Worm (Caenorhabditis elegans): Measurements from ENCODE around the gene Y71H2B.5.

Gene Y71H2B.5

DNA sequence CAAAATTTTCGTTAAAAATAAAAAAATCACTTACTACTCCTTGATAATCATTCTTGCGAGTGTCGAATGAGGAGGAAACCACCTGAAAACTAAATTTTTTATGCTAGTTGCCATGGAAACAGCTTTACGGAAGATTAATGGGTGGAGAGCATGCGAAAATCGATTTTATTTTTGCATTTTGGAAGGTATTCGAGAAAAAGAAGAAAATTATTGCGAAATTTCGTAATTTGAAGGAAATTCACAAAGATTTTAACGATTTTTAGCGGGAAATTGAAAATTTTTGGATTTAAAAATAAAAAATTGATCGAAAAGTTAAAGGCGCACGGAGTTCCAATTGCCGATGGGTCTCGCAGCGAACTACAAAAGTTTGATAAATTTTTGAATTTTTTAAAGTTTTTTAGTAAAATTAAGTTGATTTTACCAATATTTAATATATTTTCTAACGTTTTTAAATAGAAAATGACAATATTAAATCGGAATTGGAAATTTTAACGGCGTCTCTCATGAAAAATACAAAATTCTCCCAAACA, 32.1 kb upstream of the Y71H2B.5 start, which contains the start of gene Y54F10AR.1:
Gene Y54F10AR.1 (minus strand): TSS at position 51 of the 530 bp plus-strand sequence.
- no peak for TF ChIP-seq Y55F3AM.14 (GFP tag; optimal IDR thresholded peaks at IDR 0.05)

DNA sequence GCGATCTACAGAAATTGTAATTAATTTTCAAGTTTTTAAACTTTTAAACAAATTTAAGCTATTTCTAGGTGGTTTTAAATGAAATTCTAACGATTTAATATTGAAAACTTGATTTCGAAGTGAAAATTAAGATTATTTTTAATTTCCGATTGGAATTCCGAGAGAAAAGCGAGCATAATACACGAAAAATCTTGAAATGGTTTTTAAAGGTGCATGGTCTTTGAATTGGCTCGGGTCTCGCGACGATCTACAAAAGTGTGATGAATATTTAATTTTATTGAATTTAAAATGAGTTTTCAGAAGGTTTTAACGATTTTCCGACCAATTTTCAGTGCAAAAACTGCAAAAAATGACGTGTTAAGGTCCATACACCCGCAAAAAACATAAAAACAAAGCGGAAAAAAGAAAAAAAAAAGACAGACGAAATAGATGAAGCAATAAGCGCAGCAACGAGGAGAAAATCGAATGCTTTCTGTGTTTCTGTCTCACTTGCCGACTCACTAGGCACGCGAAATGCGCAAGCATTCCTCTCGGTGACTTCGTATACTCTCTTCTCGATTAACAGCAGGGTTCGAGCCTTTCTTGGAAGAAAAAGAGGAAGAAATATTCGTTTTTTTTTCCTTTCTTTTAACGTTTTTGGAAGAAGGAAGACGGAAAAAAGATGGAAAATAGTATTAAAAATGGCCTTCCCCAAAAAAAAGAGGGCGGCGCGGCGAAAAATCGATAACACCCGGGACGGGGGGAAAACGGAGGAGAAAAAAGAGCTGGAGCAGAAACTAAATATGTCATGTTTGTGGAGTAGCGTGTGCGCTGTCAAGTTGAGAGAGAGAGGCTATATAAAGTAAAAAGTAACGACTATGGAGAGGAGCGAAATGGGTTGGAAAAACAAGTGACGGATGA, 31.2 kb upstream of the Y71H2B.5 start:
- peak; percentile 88 for TF ChIP-seq zag-1 (tag; optimal IDR thresholded peaks at IDR 0.05)
- peak; percentile 45 for TF ChIP-seq sem-4 (tag; optimal IDR thresholded peaks at IDR 0.05)
- no peak for TF ChIP-seq ceh-82 (tag; optimal IDR thresholded peaks at IDR 0.05)
- TF ChIP-seq unc-55 (GFP tag; optimal IDR thresholded peaks at IDR 0.05), result peak; percentile 88
- TF ChIP-seq ama-1 (optimal IDR thresholded peaks at IDR 0.05), result peak; percentile 6
- peak in 1 of 2 experiments; percentile 5 for TF ChIP-seq mdl-1 (tag; optimal IDR thresholded peaks at IDR 0.05)
- TF ChIP-seq sma-3 (GFP tag; optimal IDR thresholded peaks at IDR 0.05), result no peak
- TF ChIP-seq F13H6.1 (tag; optimal IDR thresholded peaks at IDR 0.05), result peak; percentile 3
- TF ChIP-seq C34F6.9 (tag; optimal IDR thresholded peaks at IDR 0.05), result peak; percentile 63
- peak; percentile 89 for TF ChIP-seq nhr-129 (tag; optimal IDR thresholded peaks at IDR 0.05)
- no peak for TF ChIP-seq alr-1 (tag; optimal IDR thresholded peaks at IDR 0.05)
- no peak for TF ChIP-seq peb-1 (tag; optimal IDR thresholded peaks at IDR 0.05)
- TF ChIP-seq lin-13 (GFP tag; optimal IDR thresholded peaks at IDR 0.05), result peak; percentile 73
- TF ChIP-seq blmp-1 (tag; optimal IDR thresholded peaks at IDR 0.05; ENCODE audit: insufficient read depth), result peak; percentile 1
- TF ChIP-seq fos-1 (tag; optimal IDR thresholded peaks at IDR 0.05), result peak; percentile 79
- no peak for TF ChIP-seq ZK546.5 (tag; optimal IDR thresholded peaks at IDR 0.05)
- peak; percentile 7 for TF ChIP-seq egl-27 (tag; optimal IDR thresholded peaks at IDR 0.05)
- TF ChIP-seq lsy-2 (tag; optimal IDR thresholded peaks at IDR 0.05), result peak; percentile 47 to 82
- TF ChIP-seq Y55F3AM.14 (GFP tag; optimal IDR thresholded peaks at IDR 0.05), result peak; percentile 75
- TF ChIP-seq crh-2 (tag; optimal IDR thresholded peaks at IDR 0.05), result peak; percentile 76
- no peak for TF ChIP-seq R02D3.7 (tag; optimal IDR thresholded peaks at IDR 0.05)
- TF ChIP-seq gmeb-1 (tag; optimal IDR thresholded peaks at IDR 0.05), result peak; percentile 30
- peak; percentile 30 for TF ChIP-seq snpc-4 (tag; optimal IDR thresholded peaks at IDR 0.05)
- no peak for TF ChIP-seq lin-39 (tag; optimal IDR thresholded peaks at IDR 0.05)

DNA sequence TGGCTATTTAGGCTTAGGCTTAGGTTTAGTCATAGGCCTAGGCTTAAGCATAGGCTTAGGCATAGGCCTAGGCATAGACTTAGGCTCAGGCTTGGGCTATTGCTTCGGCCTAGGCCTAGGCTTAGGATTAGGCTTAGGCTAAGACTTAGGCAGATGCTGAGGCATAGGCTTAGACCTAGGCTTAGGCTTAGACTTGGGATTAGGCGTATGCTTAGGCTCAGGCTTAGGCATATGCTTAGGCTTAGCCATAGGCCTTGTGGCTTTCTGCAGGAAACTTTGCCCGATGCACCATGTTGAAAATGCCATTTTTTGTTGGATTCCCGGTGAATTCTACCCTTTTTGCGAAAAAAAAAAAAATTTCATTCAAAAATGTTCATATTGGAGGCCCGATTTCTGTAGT, 29.8 kb upstream of the Y71H2B.5 start:
- no peak for TF ChIP-seq ama-1 (optimal IDR thresholded peaks at IDR 0.05)

DNA sequence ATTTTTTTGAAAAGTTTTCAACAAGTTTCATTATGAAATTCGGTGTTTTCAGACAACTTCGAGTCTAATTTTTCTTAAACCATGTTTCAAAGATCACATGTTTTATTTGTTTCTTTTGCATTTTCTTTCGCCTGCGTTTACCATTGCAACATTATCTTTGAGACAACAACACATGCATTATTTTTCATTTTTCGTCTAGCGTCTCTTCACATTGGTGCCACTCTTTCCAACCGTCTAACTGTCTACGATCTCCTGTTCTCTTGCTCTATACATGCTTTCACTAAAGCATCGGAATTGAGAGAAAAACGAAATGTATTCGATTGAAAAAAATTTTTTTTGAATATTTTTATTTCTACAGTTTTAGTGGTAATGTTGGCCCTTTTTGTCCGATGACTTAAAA, 29.3 kb upstream of the Y71H2B.5 start:
- peak; percentile 17 to 29 for TF ChIP-seq mdl-1 (tag; optimal IDR thresholded peaks at IDR 0.05)
- TF ChIP-seq gmeb-1 (tag; optimal IDR thresholded peaks at IDR 0.05), result peak; percentile 53
- TF ChIP-seq nhr-23 (tag; optimal IDR thresholded peaks at IDR 0.05), result no peak
- peak; percentile 39 for TF ChIP-seq nhr-129 (tag; optimal IDR thresholded peaks at IDR 0.05)
- no peak for TF ChIP-seq dmd-4 (tag; optimal IDR thresholded peaks at IDR 0.05)
- peak; percentile 59 for TF ChIP-seq lin-13 (GFP tag; optimal IDR thresholded peaks at IDR 0.05)
- peak; percentile 5 for TF ChIP-seq nhr-21 (tag; optimal IDR thresholded peaks at IDR 0.05)
- peak; percentile 21 for TF ChIP-seq mab-5 (tag; optimal IDR thresholded peaks at IDR 0.05)
- peak; percentile 3 for TF ChIP-seq sma-3 (GFP tag; optimal IDR thresholded peaks at IDR 0.05)
- TF ChIP-seq nhr-10 (tag; optimal IDR thresholded peaks at IDR 0.05), result no peak
- TF ChIP-seq blmp-1 (tag; optimal IDR thresholded peaks at IDR 0.05; ENCODE audit: insufficient read depth), result peak; percentile 71
- peak; percentile 68 for TF ChIP-seq crh-2 (tag; optimal IDR thresholded peaks at IDR 0.05)
- no peak for TF ChIP-seq ztf-11 (tag; optimal IDR thresholded peaks at IDR 0.05)
- peak; percentile 90 for TF ChIP-seq C34F6.9 (tag; optimal IDR thresholded peaks at IDR 0.05)
- no peak for TF ChIP-seq R02D3.7 (tag; optimal IDR thresholded peaks at IDR 0.05)
- TF ChIP-seq ztf-4 (tag; optimal IDR thresholded peaks at IDR 0.05), result no peak
- TF ChIP-seq elt-1 (tag; optimal IDR thresholded peaks at IDR 0.05), result no peak
- no peak for TF ChIP-seq nhr-6 (tag; optimal IDR thresholded peaks at IDR 0.05)
- TF ChIP-seq ceh-16 (tag; optimal IDR thresholded peaks at IDR 0.05), result no peak
- TF ChIP-seq peb-1 (tag; optimal IDR thresholded peaks at IDR 0.05), result no peak
- TF ChIP-seq Y55F3AM.14 (GFP tag; optimal IDR thresholded peaks at IDR 0.05), result no peak
- peak; percentile 52 for TF ChIP-seq fos-1 (tag; optimal IDR thresholded peaks at IDR 0.05)
- TF ChIP-seq unc-55 (GFP tag; optimal IDR thresholded peaks at IDR 0.05), result peak; percentile 84
- TF ChIP-seq nhr-77 (tag; optimal IDR thresholded peaks at IDR 0.05), result no peak
- TF ChIP-seq F13H6.1 (tag; optimal IDR thresholded peaks at IDR 0.05), result peak; percentile 49
- TF ChIP-seq nhr-25 (tag; optimal IDR thresholded peaks at IDR 0.05), result peak; percentile 28
- TF ChIP-seq lin-11 (tag; optimal IDR thresholded peaks at IDR 0.05), result no peak
- peak in 1 of 2 experiments; percentile 78 for TF ChIP-seq lsy-2 (tag; optimal IDR thresholded peaks at IDR 0.05)
- peak; percentile 76 for TF ChIP-seq sma-9 (GFP tag; optimal IDR thresholded peaks at IDR 0.05)
- no peak for TF ChIP-seq sma-9 (tag; optimal IDR thresholded peaks at IDR 0.05)
- no peak for TF ChIP-seq skn-1 (tag; optimal IDR thresholded peaks at IDR 0.05)

Measured in whole organism, L2 larva.